Fruit fly (Drosophila melanogaster) Kc167 (cell line): ENCODE data around the gene Kif19A.

ENCODE experiments used
- Sin3A ChIP-seq: fragments of >200 bp; optimal IDR thresholded peaks from 2 replicates; lab custom pipeline; 2018; ENCODE audit warnings: missing external identifiers
- psq ChIP-seq: fragments of >200 bp; optimal IDR thresholded peaks from 2 replicates; lab custom pipeline; 2017; ENCODE audit warnings: missing external identifiers
- ttk ChIP-seq: sonication (Bioruptor generic); optimal IDR thresholded peaks from 2 replicates; lab custom pipeline; 2017; ENCODE audit warnings: missing external identifiers

DNA sequence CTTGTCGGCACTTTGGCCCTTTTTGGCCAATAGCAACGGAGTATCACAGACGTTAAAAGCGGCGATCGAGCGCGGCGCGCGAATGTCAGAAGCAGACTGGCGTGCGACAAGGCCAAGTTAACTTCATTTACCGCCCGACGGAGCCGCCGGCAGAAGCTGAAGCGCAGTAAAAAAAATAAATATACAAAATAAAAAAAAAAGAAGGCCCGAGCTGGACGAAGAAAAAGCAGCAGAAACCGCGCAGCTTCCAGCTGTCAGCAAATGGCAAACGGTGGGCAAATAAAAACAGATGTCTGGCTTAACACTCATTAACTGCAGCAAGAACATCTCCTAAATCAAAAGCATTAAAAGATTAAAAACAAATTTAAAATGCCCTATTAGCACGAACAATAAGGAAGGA is 13.7 kb upstream of the Kif19A start, which contains the start of gene CG14356:
- TF ChIP-seq psq (lab: Kevin White, UChicago), result no peak
- no peak for TF ChIP-seq ttk
- TF ChIP-seq Sin3A, result no peak
